Worm (Caenorhabditis elegans): ENCODE data around the gene memo-1.
A peak's percentile ranks its signal among the peaks of the same experiment; 100 is the strongest.

The memo-1 gene

ce11 chrV:7830952-7831351 is 16.0 kb downstream of the memo-1 start:
- no peak for TF ChIP-seq elt-3 (tag; optimal IDR thresholded peaks at IDR 0.05)
- no peak for TF ChIP-seq sma-9 (GFP tag; optimal IDR thresholded peaks at IDR 0.05)
- TF ChIP-seq sma-9 (tag; optimal IDR thresholded peaks at IDR 0.05): no peak
- no peak for TF ChIP-seq elt-1 (tag; optimal IDR thresholded peaks at IDR 0.05)
- no peak for TF ChIP-seq peb-1 (tag; optimal IDR thresholded peaks at IDR 0.05)
- TF ChIP-seq unc-39 (tag; optimal IDR thresholded peaks at IDR 0.05): no peak
- no peak for TF ChIP-seq lsy-2 (tag; optimal IDR thresholded peaks at IDR 0.05)
- no peak for TF ChIP-seq nhr-23 (tag; optimal IDR thresholded peaks at IDR 0.05)
- TF ChIP-seq skn-1 (tag; optimal IDR thresholded peaks at IDR 0.05): no peak
- no peak for TF ChIP-seq alr-1 (tag; optimal IDR thresholded peaks at IDR 0.05)
- TF ChIP-seq F13H6.1 (tag; optimal IDR thresholded peaks at IDR 0.05): no peak
- no peak for TF ChIP-seq ztf-11 (tag; optimal IDR thresholded peaks at IDR 0.05)
- no peak for TF ChIP-seq lin-11 (tag; optimal IDR thresholded peaks at IDR 0.05)
- no peak for TF ChIP-seq fos-1 (tag; optimal IDR thresholded peaks at IDR 0.05)
- TF ChIP-seq crh-2 (tag; optimal IDR thresholded peaks at IDR 0.05): no peak
- TF ChIP-seq unc-62 (GFP tag; optimal IDR thresholded peaks at IDR 0.05): no peak
- no peak for TF ChIP-seq sem-4 (tag; optimal IDR thresholded peaks at IDR 0.05)
- no peak for TF ChIP-seq nhr-21 (tag; optimal IDR thresholded peaks at IDR 0.05)
- TF ChIP-seq nhr-77 (tag; optimal IDR thresholded peaks at IDR 0.05): no peak
- TF ChIP-seq R02D3.7 (tag; optimal IDR thresholded peaks at IDR 0.05): no peak

ce11 chrV:7826917-7827316 is 20.1 kb downstream of the memo-1 start, which contains the start of gene mig-6:
Gene mig-6 (plus strand): TSS chrV:7827217.
- TF ChIP-seq gmeb-1 (tag; optimal IDR thresholded peaks at IDR 0.05): no peak
- no peak for TF ChIP-seq F13H6.1 (tag; optimal IDR thresholded peaks at IDR 0.05)
- TF ChIP-seq peb-1 (tag; optimal IDR thresholded peaks at IDR 0.05): no peak
- no peak for TF ChIP-seq nhr-11 (tag; optimal IDR thresholded peaks at IDR 0.05)
- TF ChIP-seq nhr-77 (tag; optimal IDR thresholded peaks at IDR 0.05): no peak
- no peak for TF ChIP-seq nhr-237 (tag; optimal IDR thresholded peaks at IDR 0.05)
- no peak for TF ChIP-seq crh-2 (tag; optimal IDR thresholded peaks at IDR 0.05)
- TF ChIP-seq ama-1 (optimal IDR thresholded peaks at IDR 0.05): no peak
- TF ChIP-seq mab-5 (tag; optimal IDR thresholded peaks at IDR 0.05): no peak
- no peak for TF ChIP-seq ZK546.5 (tag; optimal IDR thresholded peaks at IDR 0.05)
- TF ChIP-seq nhr-6 (tag; optimal IDR thresholded peaks at IDR 0.05): no peak
- TF ChIP-seq nhr-25 (tag; optimal IDR thresholded peaks at IDR 0.05): no peak
- no peak for TF ChIP-seq snpc-4 (tag; optimal IDR thresholded peaks at IDR 0.05)
- no peak for TF ChIP-seq fos-1 (tag; optimal IDR thresholded peaks at IDR 0.05)
- no peak for TF ChIP-seq nhr-23 (tag; optimal IDR thresholded peaks at IDR 0.05)
- TF ChIP-seq mdl-1 (tag; optimal IDR thresholded peaks at IDR 0.05): no peak
- no peak for TF ChIP-seq unc-62 (GFP tag; optimal IDR thresholded peaks at IDR 0.05)

- TF ChIP-seq zag-1 (tag; optimal IDR thresholded peaks at IDR 0.05) (no peak), aly-2 (tag; optimal IDR thresholded peaks at IDR 0.05) (no peak), nhr-11 (tag; optimal IDR thresholded peaks at IDR 0.05) (no peak), nhr-77 (tag; optimal IDR thresholded peaks at IDR 0.05) (no peak), egl-27 (tag; optimal IDR thresholded peaks at IDR 0.05) (no peak), snpc-4 (tag; optimal IDR thresholded peaks at IDR 0.05) (no peak)
Observed at ce11 chrV:7826362-7826761, 20.6 kb downstream of the memo-1 start.

- TF ChIP-seq F13H6.1 (tag; optimal IDR thresholded peaks at IDR 0.05) (peak; percentile 4), unc-39 (tag; optimal IDR thresholded peaks at IDR 0.05) (no peak)
Observed at ce11 chrV:7825836-7826235, 21.1 kb downstream of the memo-1 start.

- no peak for TF ChIP-seq sma-9 (GFP tag; optimal IDR thresholded peaks at IDR 0.05)
- no peak for TF ChIP-seq sma-9 (tag; optimal IDR thresholded peaks at IDR 0.05)
- TF ChIP-seq sma-3 (GFP tag; optimal IDR thresholded peaks at IDR 0.05): no peak
- TF ChIP-seq R02D3.7 (tag; optimal IDR thresholded peaks at IDR 0.05): no peak
- TF ChIP-seq unc-55 (GFP tag; optimal IDR thresholded peaks at IDR 0.05): no peak
- TF ChIP-seq nhr-77 (tag; optimal IDR thresholded peaks at IDR 0.05): no peak
- TF ChIP-seq dmd-4 (tag; optimal IDR thresholded peaks at IDR 0.05): no peak
- TF ChIP-seq elt-3 (tag; optimal IDR thresholded peaks at IDR 0.05): no peak
- TF ChIP-seq mbf-1 (tag; optimal IDR thresholded peaks at IDR 0.05): no peak
- no peak for TF ChIP-seq nhr-11 (tag; optimal IDR thresholded peaks at IDR 0.05)
- no peak for TF ChIP-seq crh-2 (tag; optimal IDR thresholded peaks at IDR 0.05)
- TF ChIP-seq elt-1 (tag; optimal IDR thresholded peaks at IDR 0.05): no peak
- no peak for TF ChIP-seq blmp-1 (tag; optimal IDR thresholded peaks at IDR 0.05; ENCODE audit: insufficient read depth)
- no peak for TF ChIP-seq egl-27 (tag; optimal IDR thresholded peaks at IDR 0.05)
- no peak for TF ChIP-seq aly-2 (tag; optimal IDR thresholded peaks at IDR 0.05)
- TF ChIP-seq nhr-237 (tag; optimal IDR thresholded peaks at IDR 0.05): no peak
- TF ChIP-seq nhr-6 (tag; optimal IDR thresholded peaks at IDR 0.05): no peak
- TF ChIP-seq nhr-23 (tag; optimal IDR thresholded peaks at IDR 0.05): no peak
- TF ChIP-seq mab-5 (tag; optimal IDR thresholded peaks at IDR 0.05): no peak
Observed at ce11 chrV:7824138-7824537, 22.8 kb downstream of the memo-1 start.

All from whole organism, L2 larva.